Fruit fly (Drosophila melanogaster): ENCODE measurements around the gene CheA87a.
A peak's percentile ranks its signal among the peaks of the same experiment; 100 is the strongest.

CheA87a gene

dm6 chr3R:13366561-13367518 is 2.6 kb upstream of the CheA87a start, which contains the start of gene Elp6 (continued):
- peak; percentile 64 for TF ChIP-seq ase (GFP tag; IDR thresholded peaks at IDR 0.05)
- TF ChIP-seq amos (GFP tag; IDR thresholded peaks at IDR 0.05; ENCODE audit: partially characterized antibody): no peak
- 0 out of 3 replicates have a peak, but pooled peaks have one; percentile 46 for TF ChIP-seq CG2889 (GFP tag; IDR thresholded peaks at IDR 0.05)
- TF ChIP-seq twi (tag; optimal IDR thresholded peaks at IDR 0.05): no peak
- peak; percentile 44 for TF ChIP-seq CG16863 (GFP tag; optimal IDR thresholded peaks at IDR 0.05)
- TF ChIP-seq CG4854 (GFP tag; optimal IDR thresholded peaks at IDR 0.05): no peak
- peak; percentile 37 for TF ChIP-seq CG33213 (GFP tag; optimal IDR thresholded peaks at IDR 0.05)
- TF ChIP-seq CG3995 (GFP tag; optimal IDR thresholded peaks at IDR 0.05): peak; percentile 25
- peak; percentile 13 for TF ChIP-seq Abd-B (GFP tag; optimal IDR thresholded peaks at IDR 0.05)
- TF ChIP-seq CG34376 (GFP tag; optimal IDR thresholded peaks at IDR 0.05): peak; percentile 5
- no peak for TF ChIP-seq Adf1 (GFP tag; IDR thresholded peaks at IDR 0.05)
- peak; percentile 57 for TF ChIP-seq CG17359 (tag; optimal IDR thresholded peaks at IDR 0.05)
- TF ChIP-seq sisA (GFP tag; IDR thresholded peaks at IDR 0.05): peak; percentile 63; the same call in 1 of the 2 replicates
- peak; percentile 42 to 72 for TF ChIP-seq dpn (GFP tag; optimal IDR thresholded peaks at IDR 0.05)
- TF ChIP-seq fd3F (GFP tag; optimal IDR thresholded peaks at IDR 0.05): peak; percentile 34
- no peak for TF ChIP-seq CHES-1-like (GFP tag; optimal IDR thresholded peaks at IDR 0.05)
- TF ChIP-seq zen2 (GFP tag; IDR thresholded peaks at IDR 0.05; ENCODE audit: partially characterized antibody): no peak
- peak; percentile 62 for TF ChIP-seq zfh2 (GFP tag; optimal IDR thresholded peaks at IDR 0.05)
- peak; percentile 68 for TF ChIP-seq scrt (GFP tag; optimal IDR thresholded peaks at IDR 0.05)
- TF ChIP-seq CG3726 (GFP tag; IDR thresholded peaks at IDR 0.05): no peak
- no peak for TF ChIP-seq br (optimal IDR thresholded peaks at IDR 0.05)
- TF ChIP-seq CG15479 (GFP tag; optimal IDR thresholded peaks at IDR 0.05): no peak
- TF ChIP-seq CG3407 (GFP tag; optimal IDR thresholded peaks at IDR 0.05): no peak
- TF ChIP-seq unpg (GFP tag; optimal IDR thresholded peaks at IDR 0.05): peak; percentile 38
- TF ChIP-seq MBD-R2 (GFP tag; IDR thresholded peaks at IDR 0.05): peak; percentile 60; the same call in 1 of the 2 replicates
- no peak for TF ChIP-seq insv (GFP tag; optimal IDR thresholded peaks at IDR 0.05)
- TF ChIP-seq kah (GFP tag; optimal IDR thresholded peaks at IDR 0.05): no peak
- TF ChIP-seq slou (GFP tag; optimal IDR thresholded peaks at IDR 0.05): peak; percentile 3
- TF ChIP-seq cad (GFP tag; optimal IDR thresholded peaks at IDR 0.05): no peak
- TF ChIP-seq Taf1 (GFP tag; IDR thresholded peaks at IDR 0.05): no peak
- peak; percentile 34 for TF ChIP-seq CG6654 (GFP tag; optimal IDR thresholded peaks at IDR 0.05)
- peak; percentile 41 for TF ChIP-seq Asciz (GFP tag; optimal IDR thresholded peaks at IDR 0.05)
- peak; percentile 34 for TF ChIP-seq CG12769 (tag; optimal IDR thresholded peaks at IDR 0.05)
- TF ChIP-seq sima (GFP tag; optimal IDR thresholded peaks at IDR 0.05): no peak
- no peak for TF ChIP-seq CG4707 (GFP tag; optimal IDR thresholded peaks at IDR 0.05)
- TF ChIP-seq Camta (GFP tag; optimal IDR thresholded peaks at IDR 0.05): peak; percentile 52
- no peak for TF ChIP-seq CG7271 (tag; optimal IDR thresholded peaks at IDR 0.05)
- TF ChIP-seq CkIIα-i1 (GFP tag; IDR thresholded peaks at IDR 0.05): 0 out of 2 replicates have a peak, but pooled peaks have one; percentile 10
- TF ChIP-seq CG15269 (tag; optimal IDR thresholded peaks at IDR 0.05): peak; percentile 74
- TF ChIP-seq CG5953 (GFP tag; IDR thresholded peaks at IDR 0.05): no peak
- no peak for TF ChIP-seq CG10321 (GFP tag; IDR thresholded peaks at IDR 0.05)
- no peak for TF ChIP-seq oc (tag; optimal IDR thresholded peaks at IDR 0.05)
- TF ChIP-seq pfk (GFP tag; optimal IDR thresholded peaks at IDR 0.05): no peak
- no peak for TF ChIP-seq gcm (GFP tag; optimal IDR thresholded peaks at IDR 0.05)
- peak; percentile 76 for TF ChIP-seq HLH54F (GFP tag; optimal IDR thresholded peaks at IDR 0.05)
- TF ChIP-seq Dek (tag; optimal IDR thresholded peaks at IDR 0.05): peak; percentile 60
- TF ChIP-seq nau (GFP tag; optimal IDR thresholded peaks at IDR 0.05): no peak
- peak; percentile 41 for TF ChIP-seq CG8944 (GFP tag; optimal IDR thresholded peaks at IDR 0.05)

Measured in whole organism, embryonic.